Fruit fly (Drosophila melanogaster) whole organism, prepupa: ENCODE results near the gene slam.

Experiments used
- Blimp-1 ChIP-seq: fragments of 200-800 bp; sonication (Bioruptor generic); optimal IDR thresholded peaks from 3 replicates; lab custom pipeline; 2017; ENCODE audit warnings: missing biosample characterization, missing genetic modification characterization, mild to moderate bottlenecking, moderate library complexity, missing genetic modification reagents
- CG10631 ChIP-seq: fragments of 200-800 bp; sonication (Bioruptor generic); optimal IDR thresholded peaks from 2 replicates; lab custom pipeline; 2016; ENCODE audit warnings: missing biosample characterization, missing genetic modification characterization
- CG10669 ChIP-seq: fragments of 200-800 bp; sonication (Bioruptor generic); optimal IDR thresholded peaks from 3 replicates; lab custom pipeline; 2018; ENCODE audit warnings: missing biosample characterization, mild to moderate bottlenecking, missing genetic modification characterization, moderate library complexity
- CG11294 ChIP-seq: fragments of 200-800 bp; sonication (Bioruptor generic); IDR thresholded peaks from 2 replicates; pipeline ENCODE4 v1.3.6; 2022; ENCODE audit warnings: missing biosample characterization, missing genetic modification characterization
- CG11762 ChIP-seq: fragments of 200-800 bp; sonication (Bioruptor generic); optimal IDR thresholded peaks from 3 replicates; lab custom pipeline; 2016; ENCODE audit warnings: missing biosample characterization, missing genetic modification characterization; ENCODE audit not compliant: insufficient read depth
- CG11902 ChIP-seq: fragments of 200-800 bp; sonication (Bioruptor generic); optimal IDR thresholded peaks from 3 replicates; lab custom pipeline; 2016; ENCODE audit warnings: missing biosample characterization, missing genetic modification characterization
- CG15336 ChIP-seq: fragments of 200-800 bp; sonication (Bioruptor generic); IDR thresholded peaks from 2 replicates; pipeline ENCODE4 v1.3.6; 2022; ENCODE audit warnings: missing biosample characterization, missing genetic modification characterization
- CG1621 ChIP-seq: fragments of 200-800 bp; sonication (Bioruptor generic); optimal IDR thresholded peaks from 3 replicates; lab custom pipeline; 2018; ENCODE audit warnings: missing biosample characterization, mild to moderate bottlenecking, missing genetic modification characterization
- CG16779 ChIP-seq: fragments of 200-800 bp; sonication (Bioruptor generic); optimal IDR thresholded peaks from 3 replicates; lab custom pipeline; 2017; ENCODE audit warnings: missing biosample characterization, mild to moderate bottlenecking, missing genetic modification characterization
- CG3032 ChIP-seq: fragments of 200-800 bp; optimal IDR thresholded peaks from 2 replicates; lab custom pipeline; 2019; ENCODE audit warnings: missing biosample characterization, mild to moderate bottlenecking, missing genetic modification characterization, moderate library complexity
- CG31627 ChIP-seq: fragments of 200-800 bp; sonication (Bioruptor generic); optimal IDR thresholded peaks from 3 replicates; lab custom pipeline; 2016; ENCODE audit warnings: missing biosample characterization, missing genetic modification characterization
- CG3919 ChIP-seq: fragments of 200-800 bp; sonication (Bioruptor generic); optimal IDR thresholded peaks from 3 replicates; lab custom pipeline; 2016; ENCODE audit warnings: missing biosample characterization, missing genetic modification characterization
- CG4318 ChIP-seq: fragments of 200-800 bp; sonication (Bioruptor generic); optimal IDR thresholded peaks from 3 replicates; lab custom pipeline; 2017; ENCODE audit warnings: missing biosample characterization, mild to moderate bottlenecking, missing genetic modification characterization
- CG6276 ChIP-seq: fragments of 200-800 bp; sonication (Bioruptor generic); optimal IDR thresholded peaks from 2 replicates; lab custom pipeline; 2017; ENCODE audit warnings: missing biosample characterization, mild to moderate bottlenecking, missing genetic modification characterization
- CG6792 ChIP-seq: fragments of 200-800 bp; sonication (Bioruptor generic); optimal IDR thresholded peaks from 3 replicates; lab custom pipeline; 2016; ENCODE audit warnings: missing biosample characterization, missing genetic modification characterization
- CG6808 ChIP-seq: fragments of 200-800 bp; sonication (Bioruptor generic); optimal IDR thresholded peaks from 3 replicates; lab custom pipeline; 2017; ENCODE audit warnings: missing biosample characterization, missing genetic modification characterization, mild to moderate bottlenecking, moderate library complexity, missing genetic modification reagents
- CG6854 ChIP-seq: fragments of 200-800 bp; sonication (Bioruptor generic); optimal IDR thresholded peaks from 2 replicates; lab custom pipeline; 2017; ENCODE audit warnings: missing biosample characterization, mild to moderate bottlenecking, missing genetic modification characterization
- CG7368 ChIP-seq: fragments of 200-800 bp; sonication (Bioruptor generic); optimal IDR thresholded peaks from 3 replicates; lab custom pipeline; 2016; ENCODE audit warnings: missing biosample characterization, missing genetic modification characterization
- CG8119 ChIP-seq: fragments of 200-800 bp; sonication (Bioruptor generic); IDR thresholded peaks from 3 replicates; pipeline ENCODE4 v1.3.6; 2022; ENCODE audit warnings: missing biosample characterization, missing genetic modification characterization
- CG8319 ChIP-seq: fragments of 200-800 bp; sonication (Bioruptor generic); optimal IDR thresholded peaks from 3 replicates; lab custom pipeline; 2016; ENCODE audit warnings: missing biosample characterization, missing genetic modification characterization
- CG8632 ChIP-seq: fragments of 200-800 bp; sonication (Bioruptor generic); optimal IDR thresholded peaks from 3 replicates; lab custom pipeline; 2016; ENCODE audit warnings: missing biosample characterization, missing genetic modification characterization
- Eip93F ChIP-seq: fragments of 200-800 bp; sonication (Bioruptor generic); optimal IDR thresholded peaks from 2 replicates; lab custom pipeline; 2016; ENCODE audit warnings: missing biosample characterization, mild to moderate bottlenecking, missing genetic modification characterization
- Ets21C ChIP-seq: fragments of 200-800 bp; sonication (Bioruptor generic); optimal IDR thresholded peaks from 3 replicates; lab custom pipeline; 2016; ENCODE audit warnings: missing biosample characterization, missing genetic modification characterization
- Ets96B ChIP-seq: fragments of 200-800 bp; optimal IDR thresholded peaks from 2 replicates; lab custom pipeline; 2019; ENCODE audit warnings: missing biosample characterization, mild to moderate bottlenecking, missing genetic modification characterization, moderate library complexity
- Gug ChIP-seq: fragments of 200-800 bp; sonication (Bioruptor generic); IDR thresholded peaks from 2 replicates; pipeline ENCODE4 v1.3.6; 2022; ENCODE audit warnings: missing biosample characterization, missing genetic modification characterization
- Hr4 ChIP-seq: fragments of 200-800 bp; sonication (Bioruptor generic); optimal IDR thresholded peaks from 3 replicates; lab custom pipeline; 2016; ENCODE audit warnings: missing biosample characterization, missing genetic modification characterization
- Lpt ChIP-seq: fragments of 200-800 bp; sonication (Bioruptor generic); optimal IDR thresholded peaks from 3 replicates; lab custom pipeline; 2016; ENCODE audit warnings: missing biosample characterization, missing genetic modification characterization
- Smox ChIP-seq: fragments of 200-800 bp; sonication (Bioruptor generic); optimal IDR thresholded peaks from 3 replicates; lab custom pipeline; 2016; ENCODE audit warnings: missing biosample characterization, missing genetic modification characterization
- Sox14 ChIP-seq: fragments of 200-800 bp; sonication (Bioruptor generic); optimal IDR thresholded peaks from 3 replicates; lab custom pipeline; 2016; ENCODE audit warnings: missing biosample characterization, missing genetic modification characterization
- Sox15 ChIP-seq: fragments of 200-800 bp; sonication (Bioruptor generic); optimal IDR thresholded peaks from 3 replicates; lab custom pipeline; 2016; ENCODE audit warnings: missing biosample characterization, missing genetic modification characterization
- achi ChIP-seq: fragments of 200-800 bp; sonication (Bioruptor generic); optimal IDR thresholded peaks from 3 replicates; lab custom pipeline; 2016; ENCODE audit warnings: missing biosample characterization, missing genetic modification characterization
- acj6 ChIP-seq: fragments of 200-800 bp; sonication (Bioruptor generic); optimal IDR thresholded peaks from 3 replicates; lab custom pipeline; 2016; ENCODE audit warnings: missing biosample characterization, missing genetic modification characterization
- dac ChIP-seq: fragments of 200-800 bp; sonication (Bioruptor generic); optimal IDR thresholded peaks from 2 replicates; lab custom pipeline; 2017; ENCODE audit warnings: missing biosample characterization, mild to moderate bottlenecking, missing genetic modification characterization
- dsx ChIP-seq: fragments of 200-800 bp; optimal IDR thresholded peaks from 3 replicates; lab custom pipeline; 2019; ENCODE audit warnings: missing biosample characterization, mild to moderate bottlenecking, missing genetic modification characterization, moderate library complexity; ENCODE audit not compliant: poor library complexity, severe bottlenecking
- eg ChIP-seq: fragments of 200-800 bp; sonication (Bioruptor generic); IDR thresholded peaks from 3 replicates; pipeline ENCODE4 v1.3.6; 2022; ENCODE audit warnings: missing biosample characterization, missing genetic modification characterization
- esn ChIP-seq: fragments of 200-800 bp; sonication (Bioruptor generic); optimal IDR thresholded peaks from 2 replicates; lab custom pipeline; 2016; ENCODE audit warnings: missing biosample characterization, mild to moderate bottlenecking, missing genetic modification characterization, moderate library complexity
- fd85E ChIP-seq: fragments of 200-800 bp; sonication (Bioruptor generic); optimal IDR thresholded peaks from 3 replicates; lab custom pipeline; 2016; ENCODE audit warnings: missing biosample characterization, missing genetic modification characterization
- fkh ChIP-seq: fragments of 200-800 bp; sonication (Bioruptor generic); optimal IDR thresholded peaks from 3 replicates; lab custom pipeline; 2017; ENCODE audit warnings: missing biosample characterization, mild to moderate bottlenecking, missing genetic modification characterization, moderate library complexity
- lz ChIP-seq: fragments of 200-800 bp; sonication (Bioruptor generic); optimal IDR thresholded peaks from 3 replicates; lab custom pipeline; 2016; ENCODE audit warnings: missing biosample characterization, missing genetic modification characterization
- net ChIP-seq: fragments of 200-800 bp; sonication (Bioruptor generic); optimal IDR thresholded peaks from 3 replicates; lab custom pipeline; 2016; ENCODE audit warnings: missing biosample characterization, missing genetic modification characterization
- salr ChIP-seq, 2 experiments: fragments of 200-800 bp; sonication (Bioruptor generic); optimal IDR thresholded peaks; 3 replicates each; lab custom pipeline; 2016 to 2018; ENCODE audit warnings: missing biosample characterization in 2 of 2, missing genetic modification characterization in 2 of 2, mild to moderate bottlenecking in 1 of 2
- spab ChIP-seq: fragments of 200-800 bp; sonication (Bioruptor generic); optimal IDR thresholded peaks from 2 replicates; lab custom pipeline; 2017; ENCODE audit warnings: missing biosample characterization, mild to moderate bottlenecking, missing genetic modification characterization, missing genetic modification reagents
- ss ChIP-seq, 2 experiments: fragments of 200-800 bp; sonication (Bioruptor generic); optimal IDR thresholded peaks; 2 replicates in 1 of 2; 3 replicates in 1 of 2; lab custom pipeline; 2017 to 2018; ENCODE audit warnings: mild to moderate bottlenecking in 2 of 2, missing biosample characterization in 2 of 2, missing genetic modification characterization in 2 of 2, moderate library complexity in 1 of 2
- svp ChIP-seq: fragments of 200-800 bp; sonication (Bioruptor generic); peaks from one replicate; lab custom pipeline; 2016; ENCODE audit warnings: missing biosample characterization, missing genetic modification characterization
- topi ChIP-seq: fragments of 200-800 bp; sonication (Bioruptor generic); optimal IDR thresholded peaks from 3 replicates; lab custom pipeline; 2016; ENCODE audit warnings: missing biosample characterization, missing genetic modification characterization
- vri ChIP-seq: fragments of 200-800 bp; sonication (Bioruptor generic); optimal IDR thresholded peaks from 3 replicates; lab custom pipeline; 2016; ENCODE audit warnings: missing biosample characterization, mild to moderate bottlenecking, missing genetic modification characterization

The slam gene

DNA sequence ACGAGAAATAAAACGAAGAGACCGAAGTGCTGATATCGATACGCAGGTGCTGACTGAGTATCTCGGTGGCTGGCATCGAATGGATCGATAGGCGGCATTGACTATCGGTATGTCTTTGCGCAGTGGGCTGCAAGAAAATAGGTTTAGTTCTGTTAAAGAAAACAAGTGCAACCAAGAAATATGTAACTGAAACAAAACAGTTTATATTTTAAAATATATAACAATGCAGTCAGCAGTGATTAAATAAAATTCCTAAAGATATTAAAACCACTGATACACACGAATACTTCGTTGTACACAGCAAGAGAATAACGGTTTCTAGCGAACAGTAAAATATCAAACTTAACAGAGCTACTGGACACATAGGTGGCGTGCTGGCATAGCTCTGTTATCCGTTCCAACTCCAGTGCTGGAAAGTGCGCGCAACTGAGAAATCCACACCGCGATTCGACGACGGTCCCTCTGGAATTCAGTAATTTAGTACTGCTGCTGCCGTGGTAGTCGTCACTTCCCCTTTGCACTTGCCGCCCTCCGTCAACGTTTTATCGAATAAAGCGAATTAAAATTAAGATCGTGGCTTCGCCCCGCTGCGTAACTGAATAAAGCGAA lies 33.7 kb upstream of the slam start, which contains the start of the genes Pez and Cpr (continued):
- peak; percentile 23 for TF ChIP-seq topi (GFP tag; lab: Kevin White, UChicago)
- peak; percentile 33 for TF ChIP-seq vri (GFP tag; lab: Kevin White, UChicago)
- TF ChIP-seq CG3032 (tag; lab: Kevin White, UChicago): no peak
- TF ChIP-seq CG16779 (tag; lab: Kevin White, UChicago): no peak
- TF ChIP-seq dac: no peak
- TF ChIP-seq CG11902 (GFP tag; lab: Kevin White, UChicago): no peak
- TF ChIP-seq Sox14: peak; percentile 28
- 0 out of 2 replicates have a peak, but pooled peaks have one; percentile 6 for TF ChIP-seq CG15336 (GFP tag; lab: Robert Waterston, UW)
- TF ChIP-seq Eip93F (GFP tag; lab: Kevin White, UChicago): peak; percentile 7
- no peak for TF ChIP-seq CG8632 (GFP tag; lab: Kevin White, UChicago)
- TF ChIP-seq spab (GFP tag; lab: Kevin White, UChicago): no peak
- no peak for TF ChIP-seq Blimp-1 (GFP tag; lab: Kevin White, UChicago)
- no peak for TF ChIP-seq CG11294
- TF ChIP-seq CG7368 (GFP tag; lab: Kevin White, UChicago): no peak
- no peak for TF ChIP-seq Hr4 (GFP tag; lab: Kevin White, UChicago)
- no peak for TF ChIP-seq ss (GFP tag; optimal IDR thresholded peaks at IDR 0.05; lab: Kevin White, UChicago)
- no peak for TF ChIP-seq CG6854 (GFP tag; lab: Kevin White, UChicago)
- peak; percentile 25 for TF ChIP-seq esn (GFP tag; lab: Kevin White, UChicago)
- no peak for TF ChIP-seq achi (GFP tag; lab: Kevin White, UChicago)
- TF ChIP-seq Lpt (GFP tag; lab: Kevin White, UChicago): no peak
- TF ChIP-seq CG11762 (GFP tag; lab: Kevin White, UChicago): no peak
- no peak for TF ChIP-seq Gug (GFP tag; lab: Robert Waterston, UW)
- TF ChIP-seq CG6808 (GFP tag; lab: Kevin White, UChicago): no peak
- no peak for TF ChIP-seq fkh (GFP tag; lab: Kevin White, UChicago)
- no peak for TF ChIP-seq CG3919 (GFP tag; lab: Kevin White, UChicago)
- no peak for TF ChIP-seq CG10669 (GFP tag; lab: Kevin White, UChicago)
- peak; percentile 26 for TF ChIP-seq CG31627 (GFP tag; lab: Kevin White, UChicago)
- TF ChIP-seq dsx (GFP tag; lab: Kevin White, UChicago): no peak
- TF ChIP-seq CG6792 (GFP tag; lab: Kevin White, UChicago): no peak
- no peak for TF ChIP-seq CG4318 (GFP tag; lab: Kevin White, UChicago)
- no peak for TF ChIP-seq Ets96B (tag; lab: Kevin White, UChicago)
- TF ChIP-seq lz (GFP tag; lab: Kevin White, UChicago): peak; percentile 24
- no peak for TF ChIP-seq fd85E (GFP tag; lab: Kevin White, UChicago)
- no peak for TF ChIP-seq CG6276 (GFP tag; lab: Kevin White, UChicago)
- TF ChIP-seq CG1621: no peak
- no peak for TF ChIP-seq acj6
- no peak for TF ChIP-seq net (GFP tag; lab: Kevin White, UChicago)

DNA sequence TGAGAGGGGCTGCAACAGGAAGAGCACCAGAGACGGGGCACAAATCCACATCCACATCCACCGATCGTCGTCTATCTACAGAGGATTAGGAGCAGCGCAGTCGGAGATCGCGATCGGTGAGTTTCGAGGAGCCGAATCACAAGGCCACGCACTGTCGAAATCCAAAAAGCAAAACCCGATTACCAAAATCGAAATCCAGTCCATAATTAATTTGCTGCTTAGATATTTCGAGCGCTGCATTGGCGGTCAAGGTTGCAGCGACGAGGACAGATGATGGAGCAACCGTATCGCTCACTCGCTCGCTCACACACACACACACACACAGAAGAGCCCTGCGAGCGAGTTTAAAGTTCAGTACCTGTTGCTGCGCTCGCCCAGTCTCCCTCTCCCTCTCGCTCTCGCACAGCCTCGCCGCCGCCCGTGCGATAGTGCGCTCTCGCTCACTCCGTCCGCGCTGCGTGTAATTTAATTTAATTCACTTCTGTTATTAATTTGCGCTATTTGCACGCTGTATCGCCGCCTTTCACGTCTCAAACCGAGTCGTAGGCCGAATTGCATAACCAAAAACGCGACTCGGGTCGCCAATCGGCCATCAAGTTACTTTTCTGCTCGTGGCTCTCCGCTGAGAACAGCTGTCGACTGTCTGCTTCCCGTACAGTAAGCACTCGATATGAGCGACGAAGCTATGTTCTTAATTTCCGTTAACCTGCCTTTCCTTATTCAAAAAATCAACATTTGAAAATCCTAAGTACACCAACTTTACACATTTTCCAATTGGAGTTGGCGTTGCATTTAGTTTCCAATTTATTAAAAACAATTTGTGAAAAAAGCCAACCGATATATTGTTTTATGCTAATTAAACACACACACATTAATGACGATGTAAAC lies 32.9 kb upstream of the slam start:
- no peak for TF ChIP-seq salr (GFP tag; optimal IDR thresholded peaks at IDR 0.05; lab: Kevin White, UChicago)
- TF ChIP-seq Hr4 (GFP tag; lab: Kevin White, UChicago): peak; percentile 44
- peak; percentile 95 for TF ChIP-seq svp (GFP tag; lab: Kevin White, UChicago)
- TF ChIP-seq Ets21C (GFP tag; lab: Kevin White, UChicago): peak; percentile 42
- no peak for TF ChIP-seq CG11294
- TF ChIP-seq CG15336 (GFP tag; lab: Robert Waterston, UW): peak; percentile 20; the same call in 1 of the 2 replicates
- TF ChIP-seq Gug (GFP tag; lab: Robert Waterston, UW): peak; percentile 13; the same call in 1 of the 2 replicates
- peak; percentile 57 for TF ChIP-seq CG8119 (GFP tag; lab: Robert Waterston, UW)
- TF ChIP-seq CG6854 (GFP tag; lab: Kevin White, UChicago): peak; percentile 62
- TF ChIP-seq Sox15 (GFP tag; lab: Kevin White, UChicago): peak; percentile 2
- TF ChIP-seq Smox (GFP tag; lab: Kevin White, UChicago): no peak
- TF ChIP-seq topi (GFP tag; lab: Kevin White, UChicago): peak; percentile 34
- peak; percentile 32 for TF ChIP-seq CG10631 (GFP tag; lab: Kevin White, UChicago)
- TF ChIP-seq CG11762 (GFP tag; lab: Kevin White, UChicago): no peak
- no peak for TF ChIP-seq CG8319
- peak; percentile 27 for TF ChIP-seq CG10669 (GFP tag; lab: Kevin White, UChicago)
- peak; percentile 84 to 88 for TF ChIP-seq ss (GFP tag; optimal IDR thresholded peaks at IDR 0.05; lab: Kevin White, UChicago)
- peak; percentile 40; the same call in 2 of the 3 replicates for TF ChIP-seq eg (GFP tag; lab: Robert Waterston, UW)
- TF ChIP-seq Lpt (GFP tag; lab: Kevin White, UChicago): no peak
- no peak for TF ChIP-seq CG4318 (GFP tag; lab: Kevin White, UChicago)
- peak; percentile 54 for TF ChIP-seq lz (GFP tag; lab: Kevin White, UChicago)
